Fruit fly (Drosophila melanogaster): Measurements from ENCODE around the gene KLHL18.

The KLHL18 gene

dm6 chr3R:11967262-11968029, 42.8 kb downstream of the KLHL18 start, which contains the start of the genes CG12213 and GC1:
TSS of gene CG12213 (minus strand) at chr3R:11967691.
TSS of gene GC1 (plus strand) at chr3R:11967708.
- TF ChIP-seq BEAF-32 (GFP tag; optimal IDR thresholded peaks at IDR 0.05) (peak; percentile 99), CG17328 (GFP tag; IDR thresholded peaks at IDR 0.05) (no peak), CG8388 (GFP tag; optimal IDR thresholded peaks at IDR 0.05) (peak; percentile 4), ewg (GFP tag; optimal IDR thresholded peaks at IDR 0.05) (peak; percentile 8), Vsx1 (GFP tag; optimal IDR thresholded peaks at IDR 0.05) (peak; percentile 93), Deaf1 (tag; optimal IDR thresholded peaks at IDR 0.05) (peak; percentile 9), Hey (tag; optimal IDR thresholded peaks at IDR 0.05) (no peak), CG2199 (GFP tag; IDR thresholded peaks at IDR 0.05) (no peak), CG14710 (tag; optimal IDR thresholded peaks at IDR 0.05) (peak; percentile 89), CG7786 (GFP tag; optimal IDR thresholded peaks at IDR 0.05) (no peak), CG3065 (GFP tag; optimal IDR thresholded peaks at IDR 0.05) (no peak), CHES-1-like (GFP tag; optimal IDR thresholded peaks at IDR 0.05) (peak; percentile 53), CG2678 (tag; optimal IDR thresholded peaks at IDR 0.05) (peak; percentile 11), sim (GFP tag; IDR thresholded peaks at IDR 0.05) (no peak), Rx (GFP tag; IDR thresholded peaks at IDR 0.05) (no peak), Neu2 (GFP tag; optimal IDR thresholded peaks at IDR 0.05; ENCODE audit: borderline replicate concordance) (no peak), slbo (GFP tag; IDR thresholded peaks at IDR 0.05) (peak; percentile 25; the same call in 1 of the 2 replicates), zen (tag; optimal IDR thresholded peaks at IDR 0.05) (peak; percentile 30), CG8290 (GFP tag; optimal IDR thresholded peaks at IDR 0.05) (peak; percentile 83), CG8290 (tag; optimal IDR thresholded peaks at IDR 0.05) (peak; percentile 32 to 64), CG3838 (GFP tag; optimal IDR thresholded peaks at IDR 0.05) (no peak), pfk (GFP tag; optimal IDR thresholded peaks at IDR 0.05) (no peak), Nf-YC (tag; optimal IDR thresholded peaks at IDR 0.05) (peak; percentile 75), CG15011 (GFP tag; optimal IDR thresholded peaks at IDR 0.05) (no peak), CG3281 (GFP tag; optimal IDR thresholded peaks at IDR 0.05) (no peak), Camta (GFP tag; optimal IDR thresholded peaks at IDR 0.05) (no peak), Gug (GFP tag; IDR thresholded peaks at IDR 0.05) (no peak), fd102C (GFP tag; optimal IDR thresholded peaks at IDR 0.05) (no peak), CG31224 (GFP tag; IDR thresholded peaks at IDR 0.05) (0 out of 2 replicates have a peak, but pooled peaks have one; percentile 32), az2 (GFP tag; optimal IDR thresholded peaks at IDR 0.05) (no peak), zen2 (GFP tag; IDR thresholded peaks at IDR 0.05; ENCODE audit: partially characterized antibody) (peak; percentile 95), CG43689 (GFP tag; IDR thresholded peaks at IDR 0.05) (no peak), CG8089 (GFP tag; optimal IDR thresholded peaks at IDR 0.05) (no peak), HLHmδ (GFP tag; optimal IDR thresholded peaks at IDR 0.05) (no peak), Stat92E (GFP tag; optimal IDR thresholded peaks at IDR 0.05) (no peak), CG15479 (GFP tag; optimal IDR thresholded peaks at IDR 0.05) (no peak), Bteb2 (GFP tag; optimal IDR thresholded peaks at IDR 0.05) (no peak), HHEX (GFP tag; optimal IDR thresholded peaks at IDR 0.05) (no peak), twi (tag; optimal IDR thresholded peaks at IDR 0.05) (peak; percentile 14), CG6791 (GFP tag; IDR thresholded peaks at IDR 0.05; ENCODE audit: partially characterized antibody) (peak; percentile 94), YL-1 (GFP tag; optimal IDR thresholded peaks at IDR 0.05) (peak; percentile 68), her (GFP tag; optimal IDR thresholded peaks at IDR 0.05) (no peak), Sry-β (GFP tag; optimal IDR thresholded peaks at IDR 0.05) (no peak), mam (GFP tag; optimal IDR thresholded peaks at IDR 0.05) (peak; percentile 52), Hr39 (optimal IDR thresholded peaks at IDR 0.05) (no peak), CG13894 (tag; optimal IDR thresholded peaks at IDR 0.05) (no peak), Jarid2 (GFP tag; optimal IDR thresholded peaks at IDR 0.05) (peak; percentile 26), CG10431 (GFP tag; optimal IDR thresholded peaks at IDR 0.05) (no peak), schlank (tag; optimal IDR thresholded peaks at IDR 0.05) (no peak)
